Fruit fly (Drosophila melanogaster) whole organism, embryonic: Measurements from ENCODE around the gene Datp.

Source experiments
- B-H2 ChIP-seq: fragments of 200-800 bp; sonication (Bioruptor generic); optimal IDR thresholded peaks from 2 replicates; lab custom pipeline; 2018; ENCODE audit warnings: missing biosample characterization, mild to moderate bottlenecking, missing genetic modification characterization
- Bdp1 ChIP-seq: fragments of 200-800 bp; sonication (Bioruptor generic); optimal IDR thresholded peaks from 3 replicates; lab custom pipeline; 2016; ENCODE audit warnings: missing biosample characterization, missing genetic modification characterization
- BtbVII ChIP-seq: fragments of 200-800 bp; sonication (Bioruptor generic); optimal IDR thresholded peaks from 3 replicates; lab custom pipeline; 2017; ENCODE audit warnings: missing biosample characterization, mild to moderate bottlenecking, missing genetic modification characterization
- Bteb2 ChIP-seq: fragments of 200-800 bp; sonication (Bioruptor generic); optimal IDR thresholded peaks from 2 replicates; lab custom pipeline; 2016; ENCODE audit warnings: missing biosample characterization, missing genetic modification characterization
- CG10543 ChIP-seq: fragments of 200-800 bp; sonication (Bioruptor generic); optimal IDR thresholded peaks from 3 replicates; lab custom pipeline; 2017; ENCODE audit warnings: missing biosample characterization, mild to moderate bottlenecking, missing genetic modification characterization, moderate library complexity
- CG10565 ChIP-seq: fragments of 200-800 bp; sonication (Bioruptor generic); optimal IDR thresholded peaks from 3 replicates; lab custom pipeline; 2016; ENCODE audit warnings: missing biosample characterization, mild to moderate bottlenecking, missing genetic modification characterization
- CG11504 ChIP-seq: fragments of 200-800 bp; sonication (Bioruptor generic); optimal IDR thresholded peaks from 3 replicates; lab custom pipeline; 2019; ENCODE audit warnings: missing biosample characterization, mild to moderate bottlenecking, missing genetic modification characterization, moderate library complexity
- CG12391 ChIP-seq: fragments of 200-800 bp; sonication (Bioruptor generic); optimal IDR thresholded peaks from 3 replicates; lab custom pipeline; 2018; ENCODE audit warnings: missing biosample characterization, mild to moderate bottlenecking, missing genetic modification characterization, moderate library complexity
- CG12744 ChIP-seq: fragments of 200-800 bp; sonication (Bioruptor generic); optimal IDR thresholded peaks from 2 replicates; lab custom pipeline; 2016; ENCODE audit warnings: missing biosample characterization, missing genetic modification characterization
- CG12942 ChIP-seq: fragments of 200-800 bp; sonication (Bioruptor generic); optimal IDR thresholded peaks from 3 replicates; lab custom pipeline; 2016; ENCODE audit warnings: missing biosample characterization, missing genetic modification characterization
- CG13296 ChIP-seq: fragments of 200-800 bp; sonication (Bioruptor generic); optimal IDR thresholded peaks from 3 replicates; lab custom pipeline; 2018; ENCODE audit warnings: missing biosample characterization, mild to moderate bottlenecking, missing genetic modification characterization
- CG13894 ChIP-seq: fragments of 200-800 bp; sonication (Bioruptor generic); optimal IDR thresholded peaks from 3 replicates; lab custom pipeline; 2018; ENCODE audit warnings: missing biosample characterization, mild to moderate bottlenecking, missing genetic modification characterization, moderate library complexity
- CG14014 ChIP-seq: fragments of 200-800 bp; sonication (Bioruptor generic); IDR thresholded peaks from 2 replicates; pipeline ENCODE4 v1.3.6; 2022; ENCODE audit warnings: missing biosample characterization, missing genetic modification characterization
- CG16813 ChIP-seq: fragments of 200-800 bp; sonication (Bioruptor generic); IDR thresholded peaks from 3 replicates; pipeline ENCODE4 v1.3.6; 2022; ENCODE audit warnings: missing biosample characterization, missing genetic modification characterization; ENCODE audit not compliant: partially characterized antibody
- CG17361 ChIP-seq: fragments of 200-800 bp; sonication (Bioruptor generic); IDR thresholded peaks from 3 replicates; pipeline ENCODE4 v1.3.6; 2022; ENCODE audit warnings: missing biosample characterization, missing genetic modification characterization
- CG1792 ChIP-seq: fragments of 200-800 bp; sonication (Bioruptor generic); optimal IDR thresholded peaks from 2 replicates; lab custom pipeline; 2016; ENCODE audit warnings: missing biosample characterization, missing genetic modification characterization
- CG18011 ChIP-seq: fragments of 200-800 bp; sonication (Bioruptor generic); optimal IDR thresholded peaks from 2 replicates; lab custom pipeline; 2017; ENCODE audit warnings: missing biosample characterization, missing genetic modification characterization, mild to moderate bottlenecking, moderate library complexity, missing genotype
- CG2678 ChIP-seq: fragments of 200-800 bp; sonication (Bioruptor generic); optimal IDR thresholded peaks from 3 replicates; lab custom pipeline; 2019; ENCODE audit warnings: missing biosample characterization, mild to moderate bottlenecking, missing genetic modification characterization, moderate library complexity
- CG34376 ChIP-seq: fragments of 200-800 bp; sonication (Bioruptor generic); optimal IDR thresholded peaks from 2 replicates; lab custom pipeline; 2018; ENCODE audit warnings: missing biosample characterization, mild to moderate bottlenecking, missing genetic modification characterization
- CG4328 ChIP-seq: fragments of 200-800 bp; sonication (Bioruptor generic); optimal IDR thresholded peaks from 3 replicates; lab custom pipeline; 2017; ENCODE audit warnings: missing biosample characterization, missing genetic modification reagents, missing genetic modification characterization
- CG4424 ChIP-seq: fragments of 200-800 bp; sonication (Bioruptor generic); optimal IDR thresholded peaks from 3 replicates; lab custom pipeline; 2016; ENCODE audit warnings: missing biosample characterization, missing genetic modification characterization
- CG4820 ChIP-seq: fragments of 200-800 bp; sonication (Bioruptor generic); optimal IDR thresholded peaks from 3 replicates; lab custom pipeline; 2016; ENCODE audit warnings: missing biosample characterization, missing genetic modification characterization
- CG8478 ChIP-seq: fragments of >200 bp; optimal IDR thresholded peaks from 2 replicates; lab custom pipeline; 2018
- Chrac-16 ChIP-seq: fragments of 200-800 bp; sonication (Bioruptor generic); optimal IDR thresholded peaks from 3 replicates; lab custom pipeline; 2016; ENCODE audit warnings: missing biosample characterization, missing genetic modification characterization
- Dbx ChIP-seq: fragments of 200-800 bp; sonication (Bioruptor generic); IDR thresholded peaks from 3 replicates; pipeline ENCODE4 v1.3.6; 2022; ENCODE audit warnings: missing biosample characterization, missing genetic modification characterization
- Deaf1 ChIP-seq: fragments of 200-800 bp; optimal IDR thresholded peaks from 3 replicates; lab custom pipeline; 2019; ENCODE audit warnings: missing biosample characterization, mild to moderate bottlenecking, missing genetic modification characterization, moderate library complexity
- ERR ChIP-seq: fragments of 200-800 bp; sonication (Bioruptor generic); optimal IDR thresholded peaks from 2 replicates; lab custom pipeline; 2016; ENCODE audit warnings: missing biosample characterization, missing genetic modification characterization
- GATAe ChIP-seq: fragments of 200-800 bp; sonication (Bioruptor generic); conservative IDR thresholded peaks from 2 replicates; pipeline ENCODE4 v1.3.6; 2022; ENCODE audit warnings: missing biosample characterization, missing genetic modification characterization
- MTF-1 ChIP-seq: fragments of 200-800 bp; sonication (Bioruptor generic); optimal IDR thresholded peaks from 2 replicates; lab custom pipeline; 2018; ENCODE audit warnings: missing biosample characterization, mild to moderate bottlenecking, missing genetic modification characterization, borderline replicate concordance
- Med ChIP-seq: fragments of 200-800 bp; sonication (Bioruptor generic); peaks from one replicate; lab custom pipeline; 2016; ENCODE audit warnings: missing biosample characterization, missing genetic modification characterization, mild to moderate bottlenecking, inconsistent platforms, moderate library complexity
- NC2α ChIP-seq: fragments of 200-800 bp; sonication (Bioruptor generic); optimal IDR thresholded peaks from 2 replicates; lab custom pipeline; 2016; ENCODE audit warnings: missing biosample characterization, missing genetic modification characterization
- Pdp1 ChIP-seq, 2 experiments: fragments of 200-800 bp; sonication (Bioruptor generic); optimal IDR thresholded peaks; 3 replicates each; lab custom pipeline; 2016; ENCODE audit warnings: missing biosample characterization in 2 of 2, missing genetic modification characterization in 2 of 2, mild to moderate bottlenecking in 1 of 2, moderate library complexity in 1 of 2
- ap ChIP-seq: fragments of 200-800 bp; sonication (Bioruptor generic); IDR thresholded peaks from 2 replicates; pipeline ENCODE4 v1.3.6; 2022; ENCODE audit warnings: missing biosample characterization, missing genetic modification characterization
- bcd ChIP-seq: fragments of 200-800 bp; sonication (Bioruptor generic); optimal IDR thresholded peaks from 2 replicates; lab custom pipeline; 2017; ENCODE audit warnings: missing biosample characterization, mild to moderate bottlenecking, missing genetic modification characterization
- bsh ChIP-seq, 2 experiments: fragments of 200-800 bp; sonication (Bioruptor generic); optimal IDR thresholded peaks; 2 replicates each; lab custom pipeline; 2017 to 2018; ENCODE audit warnings: mild to moderate bottlenecking in 2 of 2, missing biosample characterization in 2 of 2, missing genetic modification characterization in 2 of 2, moderate library complexity in 1 of 2
- chinmo ChIP-seq: fragments of 200-800 bp; sonication (Bioruptor generic); IDR thresholded peaks from 4 replicates; pipeline ENCODE4 v1.3.6; 2022; ENCODE audit warnings: missing biosample characterization, missing genetic modification characterization; ENCODE audit not compliant: partially characterized antibody
- corto ChIP-seq: fragments of 200-800 bp; sonication (Bioruptor generic); optimal IDR thresholded peaks from 2 replicates; lab custom pipeline; 2016; ENCODE audit warnings: missing biosample characterization, mild to moderate bottlenecking, missing genetic modification characterization, moderate library complexity
- exex ChIP-seq: fragments of 200-800 bp; sonication (Bioruptor generic); optimal IDR thresholded peaks from 4 replicates; lab custom pipeline; 2018; ENCODE audit warnings: missing biosample characterization, mild to moderate bottlenecking, missing genetic modification characterization, moderate library complexity
- gcm ChIP-seq: fragments of 200-800 bp; sonication (Bioruptor generic); optimal IDR thresholded peaks from 2 replicates; lab custom pipeline; 2019; ENCODE audit warnings: missing biosample characterization, mild to moderate bottlenecking, missing genetic modification characterization, moderate library complexity
- grn ChIP-seq: fragments of 200-800 bp; sonication (Bioruptor generic); optimal IDR thresholded peaks from 3 replicates; lab custom pipeline; 2017; ENCODE audit warnings: missing biosample characterization, missing genetic modification characterization
- gro ChIP-seq: fragments of 200-800 bp; sonication (Bioruptor generic); optimal IDR thresholded peaks from 2 replicates; lab custom pipeline; 2016; ENCODE audit warnings: missing biosample characterization, missing genetic modification characterization
- kay ChIP-seq: fragments of 200-800 bp; sonication (Bioruptor generic); optimal IDR thresholded peaks from 2 replicates; lab custom pipeline; 2016; ENCODE audit warnings: missing biosample characterization, missing genetic modification characterization
- mirr ChIP-seq: fragments of 200-800 bp; sonication (Bioruptor generic); optimal IDR thresholded peaks from 3 replicates; lab custom pipeline; 2018; ENCODE audit warnings: missing biosample characterization, mild to moderate bottlenecking, missing genetic modification characterization
- pum ChIP-seq: fragments of 200-800 bp; sonication (Bioruptor generic); optimal IDR thresholded peaks from 2 replicates; lab custom pipeline; 2016; ENCODE audit warnings: missing biosample characterization, missing genetic modification characterization
- run ChIP-seq: fragments of 200-800 bp; sonication (Bioruptor generic); optimal IDR thresholded peaks from 3 replicates; lab custom pipeline; 2018; ENCODE audit warnings: missing biosample characterization, mild to moderate bottlenecking, missing genetic modification characterization
- sd ChIP-seq: fragments of 200-800 bp; sonication (Bioruptor generic); optimal IDR thresholded peaks from 3 replicates; lab custom pipeline; 2018; ENCODE audit warnings: missing biosample characterization, mild to moderate bottlenecking, missing genetic modification characterization, moderate library complexity
- ssp ChIP-seq: fragments of 200-800 bp; sonication (Bioruptor generic); IDR thresholded peaks from 2 replicates; pipeline ENCODE4 v1.3.6; 2022; ENCODE audit warnings: missing biosample characterization, missing genetic modification characterization
- sug ChIP-seq: fragments of 200-800 bp; optimal IDR thresholded peaks from 2 replicates; lab custom pipeline; 2019; ENCODE audit warnings: missing biosample characterization, mild to moderate bottlenecking, missing genetic modification characterization, moderate library complexity
- vnd ChIP-seq: fragments of 200-800 bp; sonication (Bioruptor generic); IDR thresholded peaks from 3 replicates; pipeline ENCODE4 v1.3.6; 2022; ENCODE audit warnings: missing biosample characterization, missing genetic modification characterization; ENCODE audit not compliant: partially characterized antibody

Gene Datp

dm6 chr2L:9949178-9950062 is 10.8 kb upstream of the Datp start:
- no peak for TF ChIP-seq CG11504 (tag; lab: Kevin White, UChicago)
- peak; percentile 29 for TF ChIP-seq CG13296 (GFP tag; lab: Kevin White, UChicago)
- TF ChIP-seq vnd (GFP tag; lab: Robert Waterston, UW): no peak
- TF ChIP-seq Bteb2 (GFP tag; lab: Kevin White, UChicago): no peak
- TF ChIP-seq CG17361 (GFP tag; lab: Robert Waterston, UW): no peak
- TF ChIP-seq CG16813 (GFP tag; lab: Robert Waterston, UW): no peak
- TF ChIP-seq gcm: no peak
- no peak for TF ChIP-seq NC2α
- no peak for TF ChIP-seq Bdp1 (GFP tag; lab: Kevin White, UChicago)
- no peak for TF ChIP-seq CG10565 (GFP tag; lab: Kevin White, UChicago)
- TF ChIP-seq Pdp1 (GFP tag; optimal IDR thresholded peaks at IDR 0.05; lab: Kevin White, UChicago): peak in 1 of 2 experiments; percentile 36
- TF ChIP-seq CG2678: peak; percentile 3
- TF ChIP-seq pum (GFP tag; lab: Kevin White, UChicago): no peak
- no peak for TF ChIP-seq CG4820 (GFP tag; lab: Kevin White, UChicago)
- no peak for TF ChIP-seq ERR
- peak; percentile 65 for TF ChIP-seq sug (tag; lab: Kevin White, UChicago)
- peak; percentile 58 for TF ChIP-seq corto
- TF ChIP-seq sd (tag; lab: Kevin White, UChicago): peak; percentile 56
- no peak for TF ChIP-seq CG12391 (tag; lab: Kevin White, UChicago)
- TF ChIP-seq Deaf1 (tag; lab: Kevin White, UChicago): no peak
- TF ChIP-seq exex: peak; percentile 88
- TF ChIP-seq chinmo (GFP tag; lab: Robert Waterston, UW): 0 out of 4 replicates have a peak, but pooled peaks have one; percentile 6
- TF ChIP-seq CG8478 (lab: Kevin White, UChicago): no peak
- TF ChIP-seq kay (GFP tag; lab: Kevin White, UChicago): no peak
- TF ChIP-seq GATAe (GFP tag; lab: Robert Waterston, UW): peak; percentile 51
- no peak for TF ChIP-seq ssp (GFP tag; lab: Robert Waterston, UW)
- TF ChIP-seq CG10543 (GFP tag; lab: Kevin White, UChicago): peak; percentile 39
- TF ChIP-seq bcd (GFP tag; lab: Kevin White, UChicago): no peak
- TF ChIP-seq CG14014 (GFP tag; lab: Robert Waterston, UW): no peak
- peak; percentile 55 for TF ChIP-seq mirr (GFP tag; lab: Kevin White, UChicago)
- peak; percentile 24 for TF ChIP-seq grn (GFP tag; lab: Kevin White, UChicago)
- no peak for TF ChIP-seq CG1792 (GFP tag; lab: Kevin White, UChicago)
- TF ChIP-seq Chrac-16 (GFP tag; lab: Kevin White, UChicago): no peak
- TF ChIP-seq CG12942 (GFP tag; lab: Kevin White, UChicago): no peak
- peak; percentile 91 for TF ChIP-seq CG34376
- TF ChIP-seq run: no peak
- TF ChIP-seq CG18011 (GFP tag; lab: Kevin White, UChicago): peak; percentile 56
- TF ChIP-seq Dbx (GFP tag; lab: Robert Waterston, UW): no peak
- peak; percentile 4 for TF ChIP-seq gro (GFP tag; lab: Kevin White, UChicago)
- peak in 1 of 2 experiments; percentile 50 for TF ChIP-seq bsh (GFP tag; optimal IDR thresholded peaks at IDR 0.05; lab: Kevin White, UChicago)
- no peak for TF ChIP-seq B-H2
- TF ChIP-seq CG12744 (GFP tag; lab: Kevin White, UChicago): no peak
- peak; percentile 25 for TF ChIP-seq CG13894
- TF ChIP-seq CG4424 (GFP tag; lab: Kevin White, UChicago): no peak
- TF ChIP-seq BtbVII (GFP tag; lab: Kevin White, UChicago): peak; percentile 35
- no peak for TF ChIP-seq MTF-1
- no peak for TF ChIP-seq CG4328 (GFP tag; lab: Kevin White, UChicago)
- TF ChIP-seq Med (GFP tag; lab: Kevin White, UChicago): peak; percentile 36
- no peak for TF ChIP-seq ap (GFP tag; lab: Robert Waterston, UW)
